Worm (Caenorhabditis elegans): ENCODE measurements around the gene K02E2.8.

ce11 chrV:20350382-20350781, 16.4 kb downstream of the K02E2.8 start:
- TF ChIP-seq tlp-1 (tag; optimal IDR thresholded peaks at IDR 0.05) (no peak), C34B4.2 (tag; optimal IDR thresholded peaks at IDR 0.05) (no peak), egl-13 (tag; optimal IDR thresholded peaks at IDR 0.05) (no peak), hlh-17 (GFP tag; optimal IDR thresholded peaks at IDR 0.05; ENCODE audit: borderline replicate concordance) (no peak), ztf-4 (tag; optimal IDR thresholded peaks at IDR 0.05) (no peak), ceh-63 (GFP tag; optimal IDR thresholded peaks at IDR 0.05) (no peak), zip-4 (GFP tag; optimal IDR thresholded peaks at IDR 0.05) (no peak)
